Fruit fly (Drosophila melanogaster) whole organism, embryonic: Measurements from ENCODE around the gene CG31249.

ENCODE experiments used
- Atf3 ChIP-seq: fragments of 200-800 bp; sonication (Bioruptor generic); optimal IDR thresholded peaks from 3 replicates; lab custom pipeline; 2016; ENCODE audit warnings: missing biosample characterization, missing genetic modification characterization
- B-H2 ChIP-seq: fragments of 200-800 bp; sonication (Bioruptor generic); optimal IDR thresholded peaks from 2 replicates; lab custom pipeline; 2018; ENCODE audit warnings: missing biosample characterization, mild to moderate bottlenecking, missing genetic modification characterization
- Bgb ChIP-seq: fragments of 200-800 bp; sonication (Bioruptor generic); IDR thresholded peaks from 2 replicates; pipeline ENCODE4 v1.3.6; 2022; ENCODE audit warnings: missing biosample characterization, missing genetic modification characterization; ENCODE audit not compliant: partially characterized antibody
- Blimp-1 ChIP-seq: fragments of 200-800 bp; sonication (Bioruptor generic); optimal IDR thresholded peaks from 3 replicates; lab custom pipeline; 2018; ENCODE audit warnings: missing biosample characterization, missing genetic modification characterization, mild to moderate bottlenecking, moderate library complexity, missing genetic modification reagents
- CG10147 ChIP-seq: fragments of 200-800 bp; sonication (Bioruptor generic); optimal IDR thresholded peaks from 2 replicates; lab custom pipeline; 2019; ENCODE audit warnings: missing biosample characterization, mild to moderate bottlenecking, missing genetic modification characterization, moderate library complexity
- CG10543 ChIP-seq: fragments of 200-800 bp; sonication (Bioruptor generic); optimal IDR thresholded peaks from 3 replicates; lab custom pipeline; 2017; ENCODE audit warnings: missing biosample characterization, mild to moderate bottlenecking, missing genetic modification characterization, moderate library complexity
- CG12659 ChIP-seq: fragments of 200-800 bp; sonication (Bioruptor generic); optimal IDR thresholded peaks from 3 replicates; lab custom pipeline; 2017; ENCODE audit warnings: mild to moderate bottlenecking, missing biosample characterization, missing genetic modification reagents, missing genetic modification characterization
- CG12744 ChIP-seq: fragments of 200-800 bp; sonication (Bioruptor generic); optimal IDR thresholded peaks from 2 replicates; lab custom pipeline; 2016; ENCODE audit warnings: missing biosample characterization, missing genetic modification characterization
- CG13624 ChIP-seq: fragments of 200-800 bp; sonication (Bioruptor generic); optimal IDR thresholded peaks from 2 replicates; lab custom pipeline; 2016; ENCODE audit warnings: missing biosample characterization, missing genetic modification characterization
- CG17361 ChIP-seq: fragments of 200-800 bp; sonication (Bioruptor generic); IDR thresholded peaks from 3 replicates; pipeline ENCODE4 v1.3.6; 2022; ENCODE audit warnings: missing biosample characterization, missing genetic modification characterization
- CG3065 ChIP-seq: fragments of 200-800 bp; sonication (Bioruptor generic); optimal IDR thresholded peaks from 2 replicates; lab custom pipeline; 2016; ENCODE audit warnings: missing biosample characterization, missing genetic modification characterization
- CG34376 ChIP-seq: fragments of 200-800 bp; sonication (Bioruptor generic); optimal IDR thresholded peaks from 2 replicates; lab custom pipeline; 2018; ENCODE audit warnings: missing biosample characterization, mild to moderate bottlenecking, missing genetic modification characterization
- CG34422 ChIP-seq: fragments of 200-800 bp; sonication (Bioruptor generic); IDR thresholded peaks from 3 replicates; pipeline ENCODE4 v1.3.6; 2022; ENCODE audit warnings: missing biosample characterization, missing genetic modification characterization
- CG3847 ChIP-seq: fragments of 200-800 bp; sonication (Bioruptor generic); IDR thresholded peaks from 2 replicates; pipeline ENCODE4 v1.3.6; 2022; ENCODE audit warnings: missing biosample characterization, missing genetic modification characterization
- CG4404 ChIP-seq: fragments of 200-800 bp; sonication (Bioruptor generic); IDR thresholded peaks from 2 replicates; pipeline ENCODE4 v1.3.6; 2022; ENCODE audit warnings: missing biosample characterization, missing genetic modification characterization
- CG6689 ChIP-seq: fragments of 200-800 bp; sonication (Bioruptor generic); IDR thresholded peaks from 2 replicates; pipeline ENCODE4 v1.3.6; 2022; ENCODE audit warnings: missing biosample characterization, missing genetic modification characterization
- CG7745 ChIP-seq: fragments of 200-800 bp; sonication (Bioruptor generic); optimal IDR thresholded peaks from 2 replicates; lab custom pipeline; 2018; ENCODE audit warnings: missing biosample characterization, mild to moderate bottlenecking, missing genetic modification characterization, moderate library complexity
- CG7839 ChIP-seq: fragments of 200-800 bp; sonication (Bioruptor generic); optimal IDR thresholded peaks from 3 replicates; lab custom pipeline; 2018; ENCODE audit warnings: missing biosample characterization, mild to moderate bottlenecking, missing genetic modification characterization, moderate library complexity
- CTCF ChIP-seq: fragments of 200-800 bp; sonication (Bioruptor generic); optimal IDR thresholded peaks from 2 replicates; lab custom pipeline; 2017; ENCODE audit warnings: missing biosample characterization, mild to moderate bottlenecking, missing genetic modification characterization, moderate library complexity
- Camta ChIP-seq: fragments of 200-800 bp; sonication (Bioruptor generic); optimal IDR thresholded peaks from 2 replicates; lab custom pipeline; 2016; ENCODE audit warnings: missing biosample characterization, missing genetic modification characterization
- Dref ChIP-seq: fragments of 200-800 bp; sonication (Bioruptor generic); IDR thresholded peaks from 2 replicates; pipeline ENCODE4 v1.3.6; 2022; ENCODE audit warnings: missing biosample characterization, missing genetic modification characterization
- E2f2 ChIP-seq: fragments of 200-800 bp; sonication (Bioruptor generic); IDR thresholded peaks from 2 replicates; pipeline ENCODE4 v1.3.6; 2022; ENCODE audit warnings: missing biosample characterization, missing genetic modification characterization
- ERR ChIP-seq: fragments of 200-800 bp; sonication (Bioruptor generic); optimal IDR thresholded peaks from 2 replicates; lab custom pipeline; 2016; ENCODE audit warnings: missing biosample characterization, missing genetic modification characterization
- HHEX ChIP-seq: fragments of 200-800 bp; sonication (Bioruptor generic); optimal IDR thresholded peaks from 3 replicates; lab custom pipeline; 2017; ENCODE audit warnings: missing biosample characterization, mild to moderate bottlenecking, missing genetic modification characterization, missing genetic modification reagents
- Hand ChIP-seq: fragments of 200-800 bp; sonication (Bioruptor generic); optimal IDR thresholded peaks from 2 replicates; lab custom pipeline; 2017; ENCODE audit warnings: mild to moderate bottlenecking, missing biosample characterization, missing genetic modification reagents, missing genetic modification characterization
- Hr39 ChIP-seq: fragments of >200 bp; optimal IDR thresholded peaks from 2 replicates; lab custom pipeline; 2017
- Mrtf ChIP-seq: fragments of 200-800 bp; sonication (Bioruptor generic); IDR thresholded peaks from 3 replicates; pipeline ENCODE4 v1.3.6; 2022; ENCODE audit warnings: missing biosample characterization, missing genetic modification characterization
- Oli ChIP-seq: fragments of 200-800 bp; sonication (Bioruptor generic); optimal IDR thresholded peaks from 2 replicates; lab custom pipeline; 2018; ENCODE audit warnings: missing biosample characterization, mild to moderate bottlenecking, missing genetic modification characterization, moderate library complexity
- Side ChIP-seq: fragments of 200-800 bp; sonication (Bioruptor generic); optimal IDR thresholded peaks from 2 replicates; lab custom pipeline; 2016; ENCODE audit warnings: missing biosample characterization, missing genetic modification characterization
- Sry-β ChIP-seq: fragments of 200-800 bp; sonication (Bioruptor generic); optimal IDR thresholded peaks from 2 replicates; lab custom pipeline; 2018; ENCODE audit warnings: missing biosample characterization, mild to moderate bottlenecking, missing genetic modification characterization, moderate library complexity
- al ChIP-seq: fragments of 200-800 bp; sonication (Bioruptor generic); IDR thresholded peaks from 2 replicates; pipeline ENCODE4 v1.3.6; 2022; ENCODE audit warnings: missing biosample characterization, missing genetic modification characterization
- ato ChIP-seq: fragments of 200-800 bp; sonication (Bioruptor generic); IDR thresholded peaks from 2 replicates; pipeline ENCODE4 v1.3.6; 2022; ENCODE audit warnings: missing biosample characterization, missing genetic modification characterization; ENCODE audit not compliant: partially characterized antibody
- cato ChIP-seq: fragments of 200-800 bp; sonication (Bioruptor generic); optimal IDR thresholded peaks from 2 replicates; lab custom pipeline; 2016; ENCODE audit warnings: missing biosample characterization, missing genetic modification characterization, borderline replicate concordance
- chn ChIP-seq: fragments of 200-800 bp; sonication (Bioruptor generic); optimal IDR thresholded peaks from 2 replicates; lab custom pipeline; 2016; ENCODE audit warnings: missing biosample characterization, missing genetic modification characterization
- croc ChIP-seq: fragments of 200-800 bp; sonication (Bioruptor generic); conservative IDR thresholded peaks from 3 replicates; pipeline ENCODE4 v1.3.6; 2022; ENCODE audit warnings: missing biosample characterization, missing genetic modification characterization
- dmrt11E ChIP-seq: fragments of 200-800 bp; sonication (Bioruptor generic); optimal IDR thresholded peaks from 3 replicates; lab custom pipeline; 2018; ENCODE audit warnings: missing biosample characterization, mild to moderate bottlenecking, missing genetic modification characterization, moderate library complexity
- fd102C ChIP-seq: fragments of 200-800 bp; sonication (Bioruptor generic); optimal IDR thresholded peaks from 2 replicates; lab custom pipeline; 2018; ENCODE audit warnings: missing biosample characterization, mild to moderate bottlenecking, missing genetic modification characterization, moderate library complexity
- gcm2 ChIP-seq: fragments of 200-800 bp; sonication (Bioruptor generic); optimal IDR thresholded peaks from 2 replicates; lab custom pipeline; 2016; ENCODE audit warnings: missing biosample characterization, missing genetic modification characterization
- grn ChIP-seq: fragments of 200-800 bp; sonication (Bioruptor generic); optimal IDR thresholded peaks from 3 replicates; lab custom pipeline; 2017; ENCODE audit warnings: missing biosample characterization, missing genetic modification characterization
- gt ChIP-seq: fragments of 200-800 bp; sonication (Bioruptor generic); IDR thresholded peaks from 2 replicates; pipeline ENCODE4 v1.3.6; 2022; ENCODE audit warnings: missing biosample characterization, missing genetic modification characterization
- inv ChIP-seq: fragments of 200-800 bp; sonication (Bioruptor generic); IDR thresholded peaks from 2 replicates; pipeline ENCODE4 v1.3.6; 2022; ENCODE audit warnings: missing biosample characterization, missing genetic modification characterization; ENCODE audit not compliant: partially characterized antibody
- nau ChIP-seq: fragments of 200-800 bp; sonication (Bioruptor generic); optimal IDR thresholded peaks from 3 replicates; lab custom pipeline; 2017; ENCODE audit warnings: missing biosample characterization, mild to moderate bottlenecking, missing genetic modification characterization, missing genetic modification reagents
- otp ChIP-seq: fragments of 200-800 bp; sonication (Bioruptor generic); IDR thresholded peaks from 3 replicates; pipeline ENCODE4, ENCODE4 v1.3.6; 2022; ENCODE audit warnings: missing biosample characterization, missing genetic modification characterization
- pan ChIP-seq, 4 experiments: fragments of >200 bp in 3 of 4; fragments of 200-800 bp in 1 of 4; sonication (Bioruptor generic) in 1 of 4; optimal IDR thresholded peaks in 3 of 4; IDR thresholded peaks in 1 of 4; 2 replicates each; pipeline versions ENCODE4 v1.3.6 to Lab custom; 2017 to 2022; ENCODE audit warnings: missing biosample characterization in 2 of 4, missing genetic modification characterization in 2 of 4, mixed read lengths in 1 of 4
- pfk ChIP-seq: fragments of 200-800 bp; sonication (Bioruptor generic); optimal IDR thresholded peaks from 2 replicates; lab custom pipeline; 2018; ENCODE audit warnings: missing biosample characterization, mild to moderate bottlenecking, missing genetic modification characterization, moderate library complexity
- pros ChIP-seq: fragments of 200-800 bp; sonication (Bioruptor generic); optimal IDR thresholded peaks from 3 replicates; lab custom pipeline; 2019; ENCODE audit warnings: missing biosample characterization, mild to moderate bottlenecking, missing genetic modification characterization, moderate library complexity
- scrt ChIP-seq: fragments of 200-800 bp; sonication (Bioruptor generic); optimal IDR thresholded peaks from 2 replicates; lab custom pipeline; 2018; ENCODE audit warnings: missing biosample characterization, mild to moderate bottlenecking, missing genetic modification characterization, moderate library complexity
- seq ChIP-seq: fragments of 200-800 bp; sonication (Bioruptor generic); IDR thresholded peaks from 2 replicates; pipeline ENCODE4 v1.3.6; 2022; ENCODE audit warnings: missing biosample characterization, missing genetic modification characterization
- sqz ChIP-seq: fragments of 200-800 bp; sonication (Bioruptor generic); optimal IDR thresholded peaks from 3 replicates; lab custom pipeline; 2018; ENCODE audit warnings: missing biosample characterization, mild to moderate bottlenecking, missing genetic modification characterization
- sr ChIP-seq: fragments of 200-800 bp; sonication (Bioruptor generic); IDR thresholded peaks from 3 replicates; pipeline ENCODE4 v1.3.6; 2022; ENCODE audit warnings: missing biosample characterization, missing genetic modification characterization
- unpg ChIP-seq: fragments of 200-800 bp; sonication (Bioruptor generic); optimal IDR thresholded peaks from 3 replicates; lab custom pipeline; 2018; ENCODE audit warnings: missing biosample characterization, mild to moderate bottlenecking, missing genetic modification characterization, moderate library complexity
- wor ChIP-seq: fragments of 200-800 bp; sonication (Bioruptor generic); IDR thresholded peaks from 2 replicates; pipeline ENCODE4 v1.3.6; 2022; ENCODE audit warnings: missing biosample characterization, missing genetic modification characterization

Gene CG31249

DNA sequence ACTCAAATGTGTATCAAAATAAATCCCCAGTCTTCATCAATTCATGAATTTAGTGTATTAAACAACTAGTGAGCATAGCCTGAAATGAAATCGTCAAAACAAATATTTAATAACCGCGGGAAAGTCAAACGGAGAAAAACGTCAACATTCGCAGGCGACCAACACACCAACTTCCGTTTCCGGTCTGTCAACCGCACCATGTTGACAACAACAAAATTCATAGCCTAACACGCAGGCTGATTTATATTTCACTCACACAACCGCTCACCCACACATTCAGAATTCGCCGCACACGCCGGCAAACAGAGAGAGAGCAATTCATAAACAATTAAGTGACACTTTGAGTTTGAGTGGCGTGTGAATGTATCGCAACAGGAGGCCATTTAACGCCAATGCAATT lies 31.8 kb downstream of the CG31249 start (continued):
- TF ChIP-seq CG34422 (no peak), HHEX (peak; percentile 24), gt (GFP tag; lab: Robert Waterston, UW) (no peak), nau (GFP tag; lab: Kevin White, UChicago) (peak; percentile 15), B-H2 (GFP tag; lab: Kevin White, UChicago) (no peak), pan (optimal IDR thresholded peaks at IDR 0.05; lab: Kevin White, UChicago) (no peak), pan (GFP tag; optimal IDR thresholded peaks at IDR 0.05 in 1 of 2, IDR thresholded peaks at IDR 0.05 in 1 of 2) (peak in 1 of 2 experiments; percentile 25), Side (no peak), cato (GFP tag; lab: Kevin White, UChicago) (no peak), scrt (no peak), dmrt11E (tag; lab: Kevin White, UChicago) (peak; percentile 21), Atf3 (no peak), otp (GFP tag; lab: Robert Waterston, UW) (no peak), Camta (no peak), sqz (peak; percentile 7), seq (no peak), Dref (GFP tag; lab: Robert Waterston, UW) (no peak), CG3847 (GFP tag; lab: Robert Waterston, UW) (no peak), E2f2 (GFP tag; lab: Robert Waterston, UW) (no peak), sr (GFP tag; lab: Robert Waterston, UW) (no peak), CG12744 (peak; percentile 21), gcm2 (GFP tag; lab: Kevin White, UChicago) (no peak), ato (no peak), CG4404 (GFP tag; lab: Robert Waterston, UW) (no peak), CG17361 (GFP tag; lab: Robert Waterston, UW) (no peak), CG34376 (no peak), Hr39 (lab: Kevin White, UChicago) (no peak), wor (no peak), CG3065 (no peak), Bgb (no peak), pfk (GFP tag; lab: Kevin White, UChicago) (no peak), fd102C (GFP tag; lab: Kevin White, UChicago) (peak; percentile 82), croc (no peak), unpg (peak; percentile 57), CG10147 (GFP tag; lab: Kevin White, UChicago) (no peak), CG13624 (no peak), CG6689 (GFP tag; lab: Robert Waterston, UW) (no peak), CTCF (GFP tag; lab: Kevin White, UChicago) (no peak), Hand (no peak), chn (GFP tag; lab: Kevin White, UChicago) (no peak), pros (GFP tag; lab: Kevin White, UChicago) (no peak), CG7839 (tag; lab: Kevin White, UChicago) (no peak), Sry-β (GFP tag; lab: Kevin White, UChicago) (no peak), Mrtf (GFP tag; lab: Robert Waterston, UW) (no peak), Oli (tag; lab: Kevin White, UChicago) (peak; percentile 5), al (GFP tag; lab: Robert Waterston, UW) (no peak), CG12659 (GFP tag; lab: Kevin White, UChicago) (no peak), CG7745 (no peak), grn (no peak), Blimp-1 (GFP tag; lab: Kevin White, UChicago) (no peak), inv (GFP tag; lab: Robert Waterston, UW) (no peak), CG10543 (GFP tag; lab: Kevin White, UChicago) (no peak), ERR (GFP tag; lab: Kevin White, UChicago) (no peak)
